Worm (Caenorhabditis elegans) whole organism, L3 larva: Measurements from ENCODE around the gene F21C10.9.

Experiments used
- R02D3.7 ChIP-seq: fragments of 150-350 bp; optimal IDR thresholded peaks from 2 replicates; lab custom pipeline; 2014; ENCODE audit warnings: missing biosample characterization, missing genetic modification characterization
- ZK546.5 ChIP-seq: sonication (generic microtip); optimal IDR thresholded peaks from 2 replicates; lab custom pipeline; 2017; ENCODE audit warnings: missing biosample characterization, missing genetic modification characterization
- aly-2 ChIP-seq: fragments of 150-350 bp; optimal IDR thresholded peaks from 2 replicates; lab custom pipeline; 2014; ENCODE audit warnings: missing biosample characterization, missing genetic modification characterization
- ama-1 ChIP-seq: fragments of 150-350 bp; optimal IDR thresholded peaks from 2 replicates; lab custom pipeline; 2018
- ceh-16 ChIP-seq: sonication (generic microtip); optimal IDR thresholded peaks from 2 replicates; lab custom pipeline; 2017; ENCODE audit warnings: missing biosample characterization, missing genetic modification characterization
- ceh-28 ChIP-seq: fragments of 150-350 bp; optimal IDR thresholded peaks from 2 replicates; lab custom pipeline; 2014; ENCODE audit warnings: missing biosample characterization, missing genetic modification reagents, missing genetic modification characterization
- ceh-82 ChIP-seq: fragments of 150-350 bp; optimal IDR thresholded peaks from 2 replicates; lab custom pipeline; 2014; ENCODE audit warnings: missing biosample characterization, missing genetic modification characterization
- ceh-9 ChIP-seq: sonication (generic microtip); optimal IDR thresholded peaks from 2 replicates; lab custom pipeline; 2018; ENCODE audit warnings: missing biosample characterization, missing genetic modification characterization
- daf-12 ChIP-seq: fragments of 150-350 bp; optimal IDR thresholded peaks from 2 replicates; lab custom pipeline; 2014; ENCODE audit warnings: missing biosample characterization, missing genetic modification reagents, missing genetic modification characterization
- egl-27 ChIP-seq: sonication (generic microtip); optimal IDR thresholded peaks from 4 replicates; lab custom pipeline; 2017; ENCODE audit warnings: missing biosample characterization, missing genetic modification reagents, missing genetic modification characterization
- elt-1 ChIP-seq: fragments of 150-350 bp; optimal IDR thresholded peaks from 2 replicates; lab custom pipeline; 2014; ENCODE audit warnings: missing biosample characterization, missing genetic modification characterization
- elt-2 ChIP-seq: sonication (generic microtip); optimal IDR thresholded peaks from 2 replicates; lab custom pipeline; 2016; ENCODE audit warnings: missing genetic modification reagents, mild to moderate bottlenecking, missing genetic modification characterization, missing compliant biosample characterization
- elt-3 ChIP-seq, 3 experiments: fragments of 150-350 bp in 1 of 3; sonication (generic microtip) in 2 of 3; optimal IDR thresholded peaks; 2 replicates in 2 of 3; 4 replicates in 1 of 3; lab custom pipeline; 2014 to 2017; ENCODE audit warnings: missing biosample characterization in 3 of 3, missing genetic modification characterization in 3 of 3
- eor-1 ChIP-seq, 2 experiments: fragments of 150-350 bp; optimal IDR thresholded peaks; 2 replicates each; lab custom pipeline; 2014 to 2018; ENCODE audit warnings: missing biosample characterization in 2 of 2, missing genetic modification characterization in 2 of 2
- fkh-10 ChIP-seq: sonication (generic microtip); optimal IDR thresholded peaks from 2 replicates; lab custom pipeline; 2017; ENCODE audit warnings: missing biosample characterization, missing genetic modification reagents, missing genetic modification characterization
- fkh-2 ChIP-seq: fragments of 150-350 bp; optimal IDR thresholded peaks from 2 replicates; lab custom pipeline; 2014; ENCODE audit warnings: missing biosample characterization, missing genetic modification reagents, missing genetic modification characterization
- fos-1 ChIP-seq: fragments of 150-350 bp; optimal IDR thresholded peaks from 2 replicates; lab custom pipeline; 2014; ENCODE audit warnings: missing biosample characterization, missing genetic modification characterization
- hmg-11 ChIP-seq: sonication (generic microtip); optimal IDR thresholded peaks from 2 replicates; lab custom pipeline; 2016; ENCODE audit warnings: missing genetic modification characterization, missing compliant biosample characterization
- jun-1 ChIP-seq: fragments of 150-350 bp; optimal IDR thresholded peaks from 2 replicates; lab custom pipeline; 2014; ENCODE audit warnings: missing biosample characterization, missing genetic modification reagents, missing genetic modification characterization
- lin-15B ChIP-seq: fragments of 150-350 bp; optimal IDR thresholded peaks from 2 replicates; lab custom pipeline; 2014; ENCODE audit warnings: missing biosample characterization, missing genetic modification characterization
- lin-39 ChIP-seq: fragments of 150-350 bp; optimal IDR thresholded peaks from 2 replicates; lab custom pipeline; 2018; ENCODE audit warnings: missing biosample characterization, missing genetic modification reagents, missing genetic modification characterization
- lsy-12 ChIP-seq: sonication (generic microtip); optimal IDR thresholded peaks from 2 replicates; lab custom pipeline; 2016; ENCODE audit warnings: mild to moderate bottlenecking, missing genetic modification characterization, missing compliant biosample characterization
- mdl-1 ChIP-seq: fragments of 150-350 bp; optimal IDR thresholded peaks from 2 replicates; lab custom pipeline; 2014; ENCODE audit warnings: missing biosample characterization, missing genetic modification characterization
- mml-1 ChIP-seq: fragments of 150-350 bp; sonication (generic microtip); optimal IDR thresholded peaks from 3 replicates; lab custom pipeline; 2014; ENCODE audit warnings: missing biosample characterization, missing genetic modification characterization
- nfya-1 ChIP-seq: sonication (generic microtip); optimal IDR thresholded peaks from 2 replicates; lab custom pipeline; 2017; ENCODE audit warnings: missing genetic modification characterization, mild to moderate bottlenecking, missing compliant biosample characterization, antibody characterized with exemption, moderate library complexity; ENCODE audit not compliant: insufficient read depth
- nhr-11 ChIP-seq: fragments of 150-350 bp; optimal IDR thresholded peaks from 2 replicates; lab custom pipeline; 2014; ENCODE audit warnings: missing biosample characterization, missing genetic modification characterization
- nhr-12 ChIP-seq: fragments of 150-350 bp; optimal IDR thresholded peaks from 2 replicates; lab custom pipeline; 2014; ENCODE audit warnings: missing biosample characterization, missing genetic modification characterization
- nhr-23 ChIP-seq: fragments of 150-350 bp; optimal IDR thresholded peaks from 2 replicates; lab custom pipeline; 2014; ENCODE audit warnings: missing biosample characterization, missing genetic modification reagents, missing genetic modification characterization
- nhr-25 ChIP-seq: sonication (generic microtip); optimal IDR thresholded peaks from 2 replicates; lab custom pipeline; 2017; ENCODE audit warnings: missing biosample characterization, missing genetic modification characterization
- nhr-28 ChIP-seq: fragments of 150-350 bp; optimal IDR thresholded peaks from 2 replicates; lab custom pipeline; 2014; ENCODE audit warnings: missing biosample characterization, missing genetic modification characterization
- nhr-43 ChIP-seq: sonication (generic microtip); optimal IDR thresholded peaks from 2 replicates; lab custom pipeline; 2016; ENCODE audit warnings: mild to moderate bottlenecking, missing genetic modification characterization, missing compliant biosample characterization; ENCODE audit not compliant: poor library complexity, severe bottlenecking
- nhr-67 ChIP-seq: fragments of 150-350 bp; optimal IDR thresholded peaks from 2 replicates; lab custom pipeline; 2014; ENCODE audit warnings: missing biosample characterization, missing genetic modification characterization
- nhr-77 ChIP-seq: fragments of 150-350 bp; optimal IDR thresholded peaks from 2 replicates; lab custom pipeline; 2014; ENCODE audit warnings: missing biosample characterization, missing genetic modification characterization
- pqm-1 ChIP-seq: fragments of 150-350 bp; optimal IDR thresholded peaks from 2 replicates; lab custom pipeline; 2017; ENCODE audit warnings: missing biosample characterization, missing genetic modification characterization, inconsistent platforms
- sea-2 ChIP-seq: fragments of 150-350 bp; sonication (generic microtip); optimal IDR thresholded peaks from 4 replicates; lab custom pipeline; 2014; ENCODE audit warnings: missing biosample characterization, missing genetic modification reagents, missing genetic modification characterization
- skn-1 ChIP-seq: fragments of 150-350 bp; optimal IDR thresholded peaks from 2 replicates; lab custom pipeline; 2014; ENCODE audit warnings: missing biosample characterization, missing genetic modification characterization
- snpc-4 ChIP-seq: fragments of 150-350 bp; optimal IDR thresholded peaks from 2 replicates; lab custom pipeline; 2014; ENCODE audit warnings: missing biosample characterization, missing genetic modification characterization
- tbx-2 ChIP-seq: sonication (generic microtip); optimal IDR thresholded peaks from 2 replicates; lab custom pipeline; 2016; ENCODE audit warnings: mild to moderate bottlenecking, missing genetic modification characterization, missing compliant biosample characterization
- unc-39 ChIP-seq: sonication (generic microtip); optimal IDR thresholded peaks from 4 replicates; lab custom pipeline; 2017; ENCODE audit warnings: missing biosample characterization, missing genetic modification characterization
- zag-1 ChIP-seq: fragments of 150-350 bp; optimal IDR thresholded peaks from 2 replicates; lab custom pipeline; 2014; ENCODE audit warnings: missing biosample characterization, missing genetic modification characterization
- ztf-11 ChIP-seq: fragments of 150-350 bp; optimal IDR thresholded peaks from 2 replicates; lab custom pipeline; 2014; ENCODE audit warnings: missing biosample characterization, missing genetic modification characterization
- ztf-4 ChIP-seq: fragments of 150-350 bp; optimal IDR thresholded peaks from 2 replicates; lab custom pipeline; 2014; ENCODE audit warnings: missing biosample characterization, missing genetic modification characterization

The F21C10.9 gene

ce11 chrV:9137618-9138017 is 39.1 kb upstream of the F21C10.9 start, which contains the start of gene pitr-2:
Gene pitr-2, minus strand, starts transcription at chrV:9137718.
- TF ChIP-seq egl-27: no peak
- TF ChIP-seq ztf-4 (tag; lab: Kevin White, UChicago): no peak
- TF ChIP-seq, all 47 proteins: peak for 0

- TF ChIP-seq elt-2 (tag; lab: Kevin White, UChicago) (no peak), ceh-16 (no peak), nhr-11 (peak; percentile 3), nhr-77 (tag; lab: Kevin White, UChicago) (no peak)
Observed at ce11 chrV:9133950-9134349, 35.5 kb upstream of the F21C10.9 start, which contains the start of gene B0222.1. Gene B0222.1, plus strand, starts transcription at chrV:9134255.

- TF ChIP-seq fkh-2 (tag; lab: Kevin White, UChicago) (no peak), ceh-82 (tag; lab: Kevin White, UChicago) (no peak), tbx-2 (tag; lab: Kevin White, UChicago) (no peak), sea-2 (GFP tag; lab: Kevin White, UChicago) (no peak), nhr-28 (tag; lab: Kevin White, UChicago) (no peak), nhr-77 (tag; lab: Kevin White, UChicago) (no peak), ceh-16 (no peak), elt-3 (tag; optimal IDR thresholded peaks at IDR 0.05; lab: Kevin White, UChicago) (no peak), ama-1 (lab: Kevin White, UChicago) (no peak), pqm-1 (no peak), nhr-25 (tag; lab: Kevin White, UChicago) (no peak), jun-1 (tag; lab: Kevin White, UChicago) (no peak), ceh-28 (tag; lab: Kevin White, UChicago) (no peak), elt-1 (tag; lab: Kevin White, UChicago) (no peak), nhr-11 (no peak)
Observed at ce11 chrV:9132043-9132442, 33.5 kb upstream of the F21C10.9 start, which contains the start of gene F21C10.1. Gene F21C10.1, plus strand, starts transcription at chrV:9132343.

ce11 chrV:9130766-9131165 is 32.3 kb upstream of the F21C10.9 start, which contains the start of gene F21C10.19:
Gene F21C10.19, plus strand, starts transcription at chrV:9131066.
- no peak for TF ChIP-seq ztf-4 (tag; lab: Kevin White, UChicago)
- TF ChIP-seq egl-27: no peak
- no peak for TF ChIP-seq aly-2 (tag; lab: Kevin White, UChicago)
- no peak for TF ChIP-seq R02D3.7 (tag; lab: Kevin White, UChicago)
- TF ChIP-seq lsy-12 (tag; lab: Kevin White, UChicago): no peak
- no peak for TF ChIP-seq ceh-28 (tag; lab: Kevin White, UChicago)
- no peak for TF ChIP-seq nfya-1 (tag; lab: Kevin White, UChicago)
- TF ChIP-seq fkh-10 (GFP tag; lab: Kevin White, UChicago): no peak
- TF ChIP-seq eor-1 (tag; optimal IDR thresholded peaks at IDR 0.05; lab: Kevin White, UChicago): no peak
- TF ChIP-seq skn-1 (tag; lab: Kevin White, UChicago): no peak
- no peak for TF ChIP-seq hmg-11 (tag; lab: Kevin White, UChicago)
- TF ChIP-seq mml-1 (tag; lab: Kevin White, UChicago): no peak
- TF ChIP-seq unc-39 (tag; lab: Kevin White, UChicago): no peak
- no peak for TF ChIP-seq elt-2 (tag; lab: Kevin White, UChicago)
- no peak for TF ChIP-seq sea-2 (GFP tag; lab: Kevin White, UChicago)
- TF ChIP-seq elt-1 (tag; lab: Kevin White, UChicago): no peak

- no peak for TF ChIP-seq ztf-11 (tag; lab: Kevin White, UChicago)
- no peak for TF ChIP-seq R02D3.7 (tag; lab: Kevin White, UChicago)
- TF ChIP-seq egl-27: no peak
- no peak for TF ChIP-seq sea-2 (GFP tag; lab: Kevin White, UChicago)
- no peak for TF ChIP-seq elt-3 (tag; optimal IDR thresholded peaks at IDR 0.05; lab: Kevin White, UChicago)
- TF ChIP-seq fos-1 (tag; lab: Kevin White, UChicago): no peak
- no peak for TF ChIP-seq ZK546.5 (tag; lab: Kevin White, UChicago)
- TF ChIP-seq lin-39 (tag; lab: Kevin White, UChicago): peak; percentile 36
- TF ChIP-seq ceh-16: no peak
- no peak for TF ChIP-seq nhr-67 (tag; lab: Kevin White, UChicago)
- TF ChIP-seq elt-1 (tag; lab: Kevin White, UChicago): no peak
- no peak for TF ChIP-seq ceh-9 (tag; lab: Kevin White, UChicago)
- TF ChIP-seq nhr-12 (tag; lab: Kevin White, UChicago): no peak
- TF ChIP-seq nfya-1 (tag; lab: Kevin White, UChicago): peak; percentile 73
- TF ChIP-seq lin-15B (tag; lab: Kevin White, UChicago): peak; percentile 16
- TF ChIP-seq nhr-28 (tag; lab: Kevin White, UChicago): no peak
- no peak for TF ChIP-seq zag-1
- no peak for TF ChIP-seq nhr-77 (tag; lab: Kevin White, UChicago)
- peak; percentile 69 for TF ChIP-seq fkh-10 (GFP tag; lab: Kevin White, UChicago)
- no peak for TF ChIP-seq mml-1 (tag; lab: Kevin White, UChicago)
- no peak for TF ChIP-seq pqm-1
- peak; percentile 81 for TF ChIP-seq mdl-1 (tag; lab: Kevin White, UChicago)
- TF ChIP-seq nhr-23 (tag; lab: Kevin White, UChicago): no peak
- TF ChIP-seq nhr-25 (tag; lab: Kevin White, UChicago): no peak
- TF ChIP-seq snpc-4 (tag; lab: Kevin White, UChicago): peak; percentile 41
- no peak for TF ChIP-seq nhr-43 (tag; lab: Kevin White, UChicago)
- no peak for TF ChIP-seq aly-2 (tag; lab: Kevin White, UChicago)
- TF ChIP-seq ceh-82 (tag; lab: Kevin White, UChicago): no peak
- no peak for TF ChIP-seq hmg-11 (tag; lab: Kevin White, UChicago)
- TF ChIP-seq jun-1 (tag; lab: Kevin White, UChicago): no peak
- TF ChIP-seq daf-12 (tag; lab: Kevin White, UChicago): no peak
- TF ChIP-seq elt-2 (tag; lab: Kevin White, UChicago): peak; percentile 2
Observed at ce11 chrV:9128562-9128961, 30.1 kb upstream of the F21C10.9 start.
